Worm (Caenorhabditis elegans) whole organism, L1 larva: ENCODE data around the gene lron-3.

ENCODE experiments used
- C04F5.9 ChIP-seq: sonication (generic microtip); optimal IDR thresholded peaks from 2 replicates; lab custom pipeline; 2016; ENCODE audit warnings: missing genetic modification characterization, missing compliant biosample characterization
- C16A3.4 ChIP-seq: fragments of 150-350 bp; optimal IDR thresholded peaks from 2 replicates; lab custom pipeline; 2014; ENCODE audit warnings: missing biosample characterization, missing genetic modification characterization
- F16B12.6 ChIP-seq: fragments of 150-350 bp; optimal IDR thresholded peaks from 2 replicates; lab custom pipeline; 2014; ENCODE audit warnings: missing biosample characterization, missing genetic modification characterization
- alr-1 ChIP-seq: fragments of 200-800 bp; sonication (Bioruptor generic); optimal IDR thresholded peaks from 2 replicates; lab custom pipeline; 2018; ENCODE audit warnings: borderline replicate concordance, mild to moderate bottlenecking, missing genetic modification characterization, missing compliant biosample characterization
- ama-1 ChIP-seq: fragments of 150-350 bp; optimal IDR thresholded peaks from 2 replicates; lab custom pipeline; 2014
- ceh-8 ChIP-seq: fragments of 200-800 bp; sonication (Bioruptor generic); optimal IDR thresholded peaks from 2 replicates; lab custom pipeline; 2018; ENCODE audit warnings: mild to moderate bottlenecking, missing genetic modification characterization, moderate library complexity, missing compliant biosample characterization
- ceh-88 ChIP-seq: fragments of 200-800 bp; sonication (Bioruptor generic); IDR thresholded peaks from 2 replicates; pipeline ENCODE4 v1.3.6; 2022; ENCODE audit warnings: missing genetic modification characterization, missing compliant biosample characterization
- ceh-90 ChIP-seq: sonication (generic microtip); optimal IDR thresholded peaks from 2 replicates; lab custom pipeline; 2016; ENCODE audit warnings: missing genetic modification characterization, missing compliant biosample characterization
- dsc-1 ChIP-seq: sonication (generic microtip); optimal IDR thresholded peaks from 2 replicates; lab custom pipeline; 2016; ENCODE audit warnings: mild to moderate bottlenecking, missing genetic modification characterization, missing compliant biosample characterization
- efl-1 ChIP-seq, 4 experiments: fragments of 150-350 bp; optimal IDR thresholded peaks in 3 of 4; peaks in 1 of 4; 1 replicate in 1 of 4; 2 replicates in 3 of 4; lab custom pipeline; 2014; ENCODE audit warnings: missing biosample characterization in 2 of 4, missing genetic modification characterization in 2 of 4, missing genetic modification reagents in 2 of 4
- efl-3 ChIP-seq: fragments of 200-800 bp; sonication (Bioruptor generic); optimal IDR thresholded peaks from 2 replicates; lab custom pipeline; 2018; ENCODE audit warnings: mild to moderate bottlenecking, missing genetic modification characterization, missing compliant biosample characterization
- egl-13 ChIP-seq: sonication (generic microtip); optimal IDR thresholded peaks from 2 replicates; lab custom pipeline; 2016; ENCODE audit warnings: missing genotype, missing genetic modification reagents, missing genetic modification characterization, missing compliant biosample characterization
- elt-3 ChIP-seq, 6 experiments: fragments of 150-350 bp in 1 of 6; sonication (generic microtip); optimal IDR thresholded peaks; 2 replicates each; lab custom pipeline; 2017 to 2018; ENCODE audit warnings: missing biosample characterization in 6 of 6, missing genetic modification characterization in 6 of 6, inconsistent platforms in 1 of 6
- ets-5 ChIP-seq: fragments of 200-800 bp; sonication (Bioruptor generic); IDR thresholded peaks from 2 replicates; pipeline ENCODE4 v1.3.6; 2022; ENCODE audit warnings: missing genetic modification characterization, missing compliant biosample characterization
- fkh-4 ChIP-seq: sonication (generic microtip); optimal IDR thresholded peaks from 2 replicates; lab custom pipeline; 2016; ENCODE audit warnings: missing compliant biosample characterization, missing genetic modification characterization, borderline replicate concordance
- fkh-8 ChIP-seq: sonication (generic microtip); optimal IDR thresholded peaks from 2 replicates; lab custom pipeline; 2016; ENCODE audit warnings: mild to moderate bottlenecking, missing genetic modification characterization, missing compliant biosample characterization
- grh-1 ChIP-seq: fragments of 200-800 bp; sonication (Bioruptor generic); IDR thresholded peaks from 2 replicates; pipeline ENCODE4 v1.3.6; 2022; ENCODE audit warnings: missing genetic modification reagents, missing genetic modification characterization, missing compliant biosample characterization
- hlh-17 ChIP-seq: fragments of 200-800 bp; sonication (Bioruptor generic); optimal IDR thresholded peaks from 2 replicates; lab custom pipeline; 2018; ENCODE audit warnings: missing genetic modification characterization, mild to moderate bottlenecking, missing compliant biosample characterization, moderate library complexity, borderline replicate concordance
- hlh-4 ChIP-seq: sonication (generic microtip); optimal IDR thresholded peaks from 2 replicates; lab custom pipeline; 2016; ENCODE audit warnings: mild to moderate bottlenecking, missing genetic modification characterization, missing compliant biosample characterization
- hpl-2 ChIP-seq: fragments of 150-350 bp; optimal IDR thresholded peaks from 2 replicates; lab custom pipeline; 2014; ENCODE audit warnings: missing biosample characterization, missing genetic modification reagents, missing genetic modification characterization
- lin-15B ChIP-seq: fragments of 150-350 bp; sonication (generic microtip); optimal IDR thresholded peaks from 3 replicates; lab custom pipeline; 2014; ENCODE audit warnings: missing biosample characterization, missing genetic modification characterization
- lin-35 ChIP-seq, 2 experiments: fragments of 150-350 bp; optimal IDR thresholded peaks; 2 replicates each; lab custom pipeline; 2014; ENCODE audit warnings: missing biosample characterization in 2 of 2, missing genetic modification characterization in 2 of 2, missing genetic modification reagents in 2 of 2
- mdl-1 ChIP-seq, 2 experiments: fragments of 150-350 bp; optimal IDR thresholded peaks; 2 replicates each; lab custom pipeline; 2014 to 2017; ENCODE audit warnings: missing biosample characterization in 2 of 2, missing genetic modification characterization in 2 of 2, inconsistent platforms in 1 of 2
- mep-1 ChIP-seq: fragments of 150-350 bp; optimal IDR thresholded peaks from 2 replicates; lab custom pipeline; 2014; ENCODE audit warnings: missing biosample characterization, missing genetic modification characterization
- nhr-12 ChIP-seq: sonication (generic microtip); optimal IDR thresholded peaks from 2 replicates; lab custom pipeline; 2017; ENCODE audit warnings: missing biosample characterization, missing genetic modification characterization
- nhr-19 ChIP-seq: fragments of 200-800 bp; sonication (Bioruptor generic); conservative IDR thresholded peaks from 2 replicates; pipeline ENCODE4 v1.3.6; 2022; ENCODE audit warnings: missing genetic modification characterization, missing compliant biosample characterization
- nhr-20 ChIP-seq: sonication (generic microtip); optimal IDR thresholded peaks from 2 replicates; lab custom pipeline; 2016; ENCODE audit warnings: mild to moderate bottlenecking, missing genetic modification characterization, missing compliant biosample characterization
- nhr-237 ChIP-seq: fragments of 150-350 bp; optimal IDR thresholded peaks from 2 replicates; lab custom pipeline; 2014; ENCODE audit warnings: missing biosample characterization, missing genetic modification characterization
- nhr-47 ChIP-seq: sonication (generic microtip); optimal IDR thresholded peaks from 2 replicates; lab custom pipeline; 2016; ENCODE audit warnings: mild to moderate bottlenecking, missing genetic modification characterization, moderate library complexity, missing compliant biosample characterization
- nhr-71 ChIP-seq: sonication (generic microtip); optimal IDR thresholded peaks from 2 replicates; lab custom pipeline; 2016; ENCODE audit warnings: mild to moderate bottlenecking, missing genetic modification characterization, moderate library complexity, missing compliant biosample characterization
- nhr-76 ChIP-seq: sonication (generic microtip); optimal IDR thresholded peaks from 2 replicates; lab custom pipeline; 2017; ENCODE audit warnings: missing biosample characterization, missing genetic modification characterization
- nhr-77 ChIP-seq: fragments of 150-350 bp; optimal IDR thresholded peaks from 2 replicates; lab custom pipeline; 2014; ENCODE audit warnings: missing biosample characterization, missing genetic modification characterization
- nhr-84 ChIP-seq: sonication (generic microtip); optimal IDR thresholded peaks from 2 replicates; lab custom pipeline; 2017; ENCODE audit warnings: missing biosample characterization, missing genetic modification characterization
- pag-3 ChIP-seq: sonication (generic microtip); optimal IDR thresholded peaks from 2 replicates; lab custom pipeline; 2017; ENCODE audit warnings: missing genetic modification characterization, mild to moderate bottlenecking, missing compliant biosample characterization, antibody characterized with exemption, borderline replicate concordance; ENCODE audit not compliant: insufficient read depth
- pax-3 ChIP-seq: fragments of 200-800 bp; sonication (Bioruptor generic); optimal IDR thresholded peaks from 2 replicates; lab custom pipeline; 2018; ENCODE audit warnings: mild to moderate bottlenecking, missing genetic modification characterization, moderate library complexity, missing compliant biosample characterization
- pqm-1 ChIP-seq: sonication (generic microtip); optimal IDR thresholded peaks from 3 replicates; lab custom pipeline; 2017; ENCODE audit warnings: missing biosample characterization, missing genetic modification characterization
- skn-1 ChIP-seq: fragments of 150-350 bp; optimal IDR thresholded peaks from 2 replicates; lab custom pipeline; 2014; ENCODE audit warnings: missing biosample characterization, missing genetic modification characterization
- snu-23 ChIP-seq: sonication (generic microtip); optimal IDR thresholded peaks from 2 replicates; lab custom pipeline; 2016; ENCODE audit warnings: missing genetic modification characterization, missing compliant biosample characterization
- sox-4 ChIP-seq: sonication (generic microtip); optimal IDR thresholded peaks from 2 replicates; lab custom pipeline; 2016; ENCODE audit warnings: missing genetic modification characterization, missing compliant biosample characterization
- sup-37 ChIP-seq: fragments of 200-800 bp; sonication (Bioruptor generic); optimal IDR thresholded peaks from 2 replicates; lab custom pipeline; 2018; ENCODE audit warnings: mild to moderate bottlenecking, missing genetic modification characterization, missing compliant biosample characterization
- swsn-7 ChIP-seq: sonication (generic microtip); optimal IDR thresholded peaks from 2 replicates; lab custom pipeline; 2016; ENCODE audit warnings: missing genetic modification characterization, missing compliant biosample characterization
- unc-30 ChIP-seq: sonication (generic microtip); optimal IDR thresholded peaks from 2 replicates; lab custom pipeline; 2017; ENCODE audit warnings: missing biosample characterization, missing genetic modification characterization
- unc-62 ChIP-seq: fragments of 150-350 bp; optimal IDR thresholded peaks from 2 replicates; lab custom pipeline; 2014; ENCODE audit warnings: missing biosample characterization, missing genetic modification reagents, missing genetic modification characterization
- unc-86 ChIP-seq: sonication (generic microtip); optimal IDR thresholded peaks from 2 replicates; lab custom pipeline; 2016; ENCODE audit warnings: missing genetic modification characterization, missing compliant biosample characterization
- unc-98 ChIP-seq: fragments of 200-800 bp; sonication (Bioruptor generic); IDR thresholded peaks from 2 replicates; pipeline ENCODE4 v1.3.6; 2022; ENCODE audit warnings: missing genetic modification characterization, missing compliant biosample characterization
- vab-15 ChIP-seq: sonication (generic microtip); optimal IDR thresholded peaks from 2 replicates; lab custom pipeline; 2017; ENCODE audit warnings: missing genotype, mild to moderate bottlenecking, missing genetic modification characterization, missing compliant biosample characterization
- xbp-1 ChIP-seq: sonication (generic microtip); optimal IDR thresholded peaks from 2 replicates; lab custom pipeline; 2016; ENCODE audit warnings: missing genetic modification characterization, missing compliant biosample characterization
- zip-4 ChIP-seq: fragments of 200-800 bp; sonication (Bioruptor generic); optimal IDR thresholded peaks from 2 replicates; lab custom pipeline; 2018; ENCODE audit warnings: mild to moderate bottlenecking, missing genetic modification characterization, moderate library complexity, missing compliant biosample characterization
- ztf-11 ChIP-seq, 2 experiments: sonication (generic microtip); optimal IDR thresholded peaks; 2 replicates each; lab custom pipeline; 2016 to 2017; ENCODE audit warnings: missing genetic modification characterization in 2 of 2, missing biosample characterization in 1 of 2, missing compliant biosample characterization in 1 of 2
- ztf-4 ChIP-seq: fragments of 150-350 bp; optimal IDR thresholded peaks from 2 replicates; lab custom pipeline; 2014; ENCODE audit warnings: missing biosample characterization, missing genetic modification characterization

lron-3 gene

ce11 chrX:15536017-15536416, 21.7 kb downstream of the lron-3 start (continued):
- TF ChIP-seq nhr-76 (tag; lab: Kevin White, UChicago) (no peak), nhr-77 (no peak), pag-3 (tag; lab: Kevin White, UChicago) (no peak), F16B12.6 (tag; lab: Kevin White, UChicago) (no peak), alr-1 (tag; lab: Kevin White, UChicago) (no peak), ceh-90 (no peak), unc-62 (GFP tag; lab: Kevin White, UChicago) (no peak), nhr-19 (GFP tag; lab: Robert Waterston, UW) (no peak), swsn-7 (tag; lab: Kevin White, UChicago) (peak; percentile 31), mdl-1 (tag; optimal IDR thresholded peaks at IDR 0.05; lab: Kevin White, UChicago) (no peak), ceh-88 (GFP tag; lab: Robert Waterston, UW) (no peak), ztf-11 (tag; optimal IDR thresholded peaks at IDR 0.05; lab: Kevin White, UChicago) (no peak), sup-37 (no peak), C04F5.9 (tag; lab: Kevin White, UChicago) (no peak), hlh-17 (GFP tag; lab: Kevin White, UChicago) (no peak), nhr-47 (tag; lab: Kevin White, UChicago) (peak; percentile 58), snu-23 (GFP tag; lab: Kevin White, UChicago) (peak; percentile 5), ceh-8 (GFP tag; lab: Kevin White, UChicago) (peak; percentile 87), sox-4 (tag; lab: Kevin White, UChicago) (peak; percentile 71), fkh-4 (tag; lab: Kevin White, UChicago) (no peak), unc-86 (tag; lab: Kevin White, UChicago) (peak; percentile 7), efl-3 (GFP tag; lab: Kevin White, UChicago) (no peak), xbp-1 (tag; lab: Kevin White, UChicago) (peak; percentile 19), pqm-1 (tag; lab: Kevin White, UChicago) (no peak), hpl-2 (GFP tag; lab: Kevin White, UChicago) (no peak), ets-5 (GFP tag; lab: Robert Waterston, UW) (no peak), vab-15 (tag; lab: Kevin White, UChicago) (no peak), unc-98 (GFP tag; lab: Robert Waterston, UW) (no peak), mep-1 (no peak), efl-1 (optimal IDR thresholded peaks at IDR 0.05; lab: Kevin White, UChicago) (no peak), efl-1 (GFP tag; optimal IDR thresholded peaks at IDR 0.05 in 1 of 2; lab: Kevin White, UChicago) (no peak), fkh-8 (tag; lab: Kevin White, UChicago) (peak; percentile 82), egl-13 (peak; percentile 71), lin-15B (no peak), unc-30 (tag; lab: Kevin White, UChicago) (no peak), ztf-4 (tag; lab: Kevin White, UChicago) (no peak)

ce11 chrX:15535190-15535636, 22.5 kb downstream of the lron-3 start:
- TF ChIP-seq nhr-20 (tag; lab: Kevin White, UChicago) (peak; percentile 39), nhr-71 (peak; percentile 91), grh-1 (GFP tag; lab: Robert Waterston, UW) (no peak), C16A3.4 (tag; lab: Kevin White, UChicago) (no peak), nhr-237 (no peak), ceh-8 (GFP tag; lab: Kevin White, UChicago) (peak; percentile 61), lin-35 (GFP tag; optimal IDR thresholded peaks at IDR 0.05; lab: Kevin White, UChicago) (peak in 1 of 2 experiments; percentile 55), elt-3 (tag; optimal IDR thresholded peaks at IDR 0.05; lab: Kevin White, UChicago) (no peak), dsc-1 (tag; lab: Kevin White, UChicago) (peak; percentile 74), fkh-8 (tag; lab: Kevin White, UChicago) (peak; percentile 79), nhr-12 (tag; lab: Kevin White, UChicago) (no peak), ztf-4 (tag; lab: Kevin White, UChicago) (peak; percentile 82), pax-3 (tag; lab: Kevin White, UChicago) (peak; percentile 69), nhr-47 (tag; lab: Kevin White, UChicago) (peak; percentile 83), sup-37 (no peak), C04F5.9 (tag; lab: Kevin White, UChicago) (no peak), zip-4 (peak; percentile 10), snu-23 (GFP tag; lab: Kevin White, UChicago) (peak; percentile 71), skn-1 (tag; lab: Kevin White, UChicago) (no peak), swsn-7 (tag; lab: Kevin White, UChicago) (peak; percentile 71), mep-1 (peak; percentile 2), lin-15B (no peak), nhr-84 (tag; lab: Kevin White, UChicago) (no peak), vab-15 (tag; lab: Kevin White, UChicago) (no peak), hlh-4 (tag; lab: Kevin White, UChicago) (no peak), ama-1 (no peak), ceh-88 (GFP tag; lab: Robert Waterston, UW) (peak; percentile 49; the same call in 1 of the 2 replicates)
